Worm (Caenorhabditis elegans) whole organism, mixed stage, embryonic: Measurements from ENCODE around the gene trpl-5.

Experiments used
- ces-1 ChIP-seq: fragments of 150-350 bp; optimal IDR thresholded peaks from 2 replicates; lab custom pipeline; 2014; ENCODE audit warnings: missing biosample characterization, missing genetic modification reagents, missing genetic modification characterization
- elt-1 ChIP-seq: sonication (generic microtip); optimal IDR thresholded peaks from 2 replicates; lab custom pipeline; 2017; ENCODE audit warnings: missing genetic modification characterization, mild to moderate bottlenecking, missing compliant biosample characterization, antibody characterized with exemption, moderate library complexity, borderline replicate concordance; ENCODE audit not compliant: insufficient read depth
- lin-13 ChIP-seq: fragments of 150-350 bp; optimal IDR thresholded peaks from 2 replicates; lab custom pipeline; 2014; ENCODE audit warnings: missing biosample characterization, missing genetic modification characterization
- nhr-28 ChIP-seq: fragments of 150-350 bp; optimal IDR thresholded peaks from 2 replicates; lab custom pipeline; 2014; ENCODE audit warnings: missing biosample characterization, missing genetic modification characterization
- pha-4 ChIP-seq: fragments of 150-350 bp; optimal IDR thresholded peaks from 2 replicates; lab custom pipeline; 2018; ENCODE audit warnings: missing biosample characterization, missing genetic modification reagents, missing genetic modification characterization
- sem-2 ChIP-seq: fragments of 200-800 bp; sonication (Bioruptor generic); optimal IDR thresholded peaks from 2 replicates; lab custom pipeline; 2018; ENCODE audit warnings: mild to moderate bottlenecking, missing genetic modification characterization, missing compliant biosample characterization
- unc-62 ChIP-seq: fragments of 150-350 bp; optimal IDR thresholded peaks from 2 replicates; lab custom pipeline; 2014; ENCODE audit warnings: missing biosample characterization, missing genetic modification reagents, missing genetic modification characterization
- ztf-11 ChIP-seq: fragments of 150-350 bp; optimal IDR thresholded peaks from 2 replicates; lab custom pipeline; 2014; ENCODE audit warnings: missing biosample characterization, missing genetic modification characterization

DNA sequence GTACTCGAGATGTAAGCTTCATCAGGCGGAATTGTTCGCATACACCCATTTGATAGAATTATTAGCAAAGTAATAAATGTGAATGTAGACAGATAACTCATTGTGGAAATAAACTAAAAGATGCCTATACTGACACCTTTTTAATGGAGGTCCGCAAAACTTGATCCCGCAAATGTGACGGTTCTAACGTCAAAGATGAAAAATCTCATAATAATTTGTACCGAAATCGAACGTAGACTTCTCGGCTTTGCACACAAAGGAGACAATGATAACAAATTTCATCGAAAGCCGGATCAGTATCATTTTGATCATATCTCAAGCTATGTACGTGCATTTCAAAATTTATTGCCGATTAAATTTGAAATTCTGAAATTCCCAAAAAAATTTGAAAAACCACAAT, 17.9 kb upstream of the trpl-5 start, which contains the start of gene R52.4:
- TF ChIP-seq sem-2 (GFP tag; lab: Kevin White, UChicago) (no peak), ces-1 (no peak), lin-13 (no peak), nhr-28 (tag; lab: Kevin White, UChicago) (no peak), unc-62 (GFP tag; lab: Kevin White, UChicago) (no peak), elt-1 (tag; lab: Kevin White, UChicago) (no peak), ztf-11 (no peak), pha-4 (tag; lab: Kevin White, UChicago) (no peak)
